Worm (Caenorhabditis elegans) whole organism, late embryonic: ENCODE data around the gene F26D2.3.

Experiments used
- Y22D7AL.16 ChIP-seq: sonication (generic microtip); optimal IDR thresholded peaks from 2 replicates; lab custom pipeline; 2016; ENCODE audit warnings: missing genetic modification characterization, missing compliant biosample characterization
- ceh-14 ChIP-seq: sonication (generic microtip); optimal IDR thresholded peaks from 2 replicates; lab custom pipeline; 2016; ENCODE audit warnings: missing genotype, missing genetic modification characterization, missing compliant biosample characterization
- ceh-45 ChIP-seq: fragments of 200-800 bp; sonication (Bioruptor generic); IDR thresholded peaks from 2 replicates; pipeline ENCODE4 v1.3.6; 2022; ENCODE audit warnings: missing genetic modification reagents, missing genetic modification characterization, missing compliant biosample characterization
- elt-2 ChIP-seq: sonication (generic microtip); optimal IDR thresholded peaks from 2 replicates; lab custom pipeline; 2016; ENCODE audit warnings: missing genetic modification reagents, missing genetic modification characterization, missing compliant biosample characterization
- fax-1 ChIP-seq: sonication (generic microtip); optimal IDR thresholded peaks from 2 replicates; lab custom pipeline; 2016; ENCODE audit warnings: missing genotype, missing genetic modification characterization, missing compliant biosample characterization
- hlh-8 ChIP-seq: sonication (generic microtip); optimal IDR thresholded peaks from 2 replicates; lab custom pipeline; 2016; ENCODE audit warnings: missing genotype, missing genetic modification characterization, missing compliant biosample characterization
- pag-3 ChIP-seq: sonication (generic microtip); optimal IDR thresholded peaks from 2 replicates; lab custom pipeline; 2016; ENCODE audit warnings: missing compliant biosample characterization, missing genetic modification characterization, borderline replicate concordance
- pha-4 ChIP-seq: fragments of 150-350 bp; optimal IDR thresholded peaks from 2 replicates; lab custom pipeline; 2018; ENCODE audit warnings: missing biosample characterization, missing genetic modification reagents, missing genetic modification characterization
- pqm-1 ChIP-seq: sonication (generic microtip); optimal IDR thresholded peaks from 2 replicates; lab custom pipeline; 2016; ENCODE audit warnings: missing genetic modification characterization, missing compliant biosample characterization
- pros-1 ChIP-seq: fragments of 150-350 bp; optimal IDR thresholded peaks from 2 replicates; lab custom pipeline; 2014; ENCODE audit warnings: missing biosample characterization, missing genetic modification reagents, missing genetic modification characterization
- tbx-2 ChIP-seq: sonication (generic microtip); optimal IDR thresholded peaks from 2 replicates; lab custom pipeline; 2016; ENCODE audit warnings: missing genetic modification characterization, missing compliant biosample characterization
- unc-86 ChIP-seq: sonication (generic microtip); optimal IDR thresholded peaks from 2 replicates; lab custom pipeline; 2016; ENCODE audit warnings: missing genetic modification characterization, missing compliant biosample characterization
- zip-5 ChIP-seq: sonication (generic microtip); optimal IDR thresholded peaks from 2 replicates; lab custom pipeline; 2016; ENCODE audit warnings: missing genetic modification characterization, missing compliant biosample characterization

- TF ChIP-seq pag-3 (tag; lab: Kevin White, UChicago) (no peak), Y22D7AL.16 (no peak), tbx-2 (tag; lab: Kevin White, UChicago) (no peak), zip-5 (tag; lab: Kevin White, UChicago) (no peak), pqm-1 (tag; lab: Kevin White, UChicago) (no peak), unc-86 (tag; lab: Kevin White, UChicago) (no peak), hlh-8 (no peak), ceh-45 (GFP tag; lab: Robert Waterston, UW) (no peak), ceh-14 (tag; lab: Kevin White, UChicago) (no peak), elt-2 (tag; lab: Kevin White, UChicago) (no peak), pros-1 (no peak), pha-4 (tag; lab: Kevin White, UChicago) (no peak), fax-1 (tag; lab: Kevin White, UChicago) (no peak)
Measured at ce11 chrV:16367575-16367974, 40.2 kb upstream of the F26D2.3 start, which contains the start of gene W08G11.3.
